Worm (Caenorhabditis elegans): ENCODE data around the gene M70.1.

M70.1 gene

ce11 chrIV:2284462-2285047 is 38.9 kb downstream of the M70.1 start (continued):
- TF ChIP-seq fos-1 (tag; optimal IDR thresholded peaks at IDR 0.05), result no peak
- no peak for TF ChIP-seq efl-1 (optimal IDR thresholded peaks at IDR 0.05)
- peak in 1 of 2 experiments; percentile 52 for TF ChIP-seq efl-1 (GFP tag; optimal IDR thresholded peaks at IDR 0.05 in 1 of 2)
- TF ChIP-seq nhr-84 (tag; optimal IDR thresholded peaks at IDR 0.05), result no peak
- TF ChIP-seq F16B12.6 (tag; optimal IDR thresholded peaks at IDR 0.05), result no peak
- no peak for TF ChIP-seq lin-15B (tag; optimal IDR thresholded peaks at IDR 0.05)
- no peak for TF ChIP-seq vab-15 (tag; optimal IDR thresholded peaks at IDR 0.05)
- peak; percentile 25 for TF ChIP-seq pqm-1 (tag; optimal IDR thresholded peaks at IDR 0.05)
- TF ChIP-seq fkh-4 (tag; optimal IDR thresholded peaks at IDR 0.05; ENCODE audit: borderline replicate concordance), result peak; percentile 59
- TF ChIP-seq alr-1 (tag; optimal IDR thresholded peaks at IDR 0.05; ENCODE audit: borderline replicate concordance), result no peak
- TF ChIP-seq nhr-71 (tag; optimal IDR thresholded peaks at IDR 0.05), result no peak
- TF ChIP-seq mdl-1 (tag; optimal IDR thresholded peaks at IDR 0.05), result no peak
- TF ChIP-seq ceh-82 (tag; optimal IDR thresholded peaks at IDR 0.05), result no peak
- peak; percentile 85 for TF ChIP-seq dsc-1 (tag; optimal IDR thresholded peaks at IDR 0.05)
- TF ChIP-seq unc-86 (tag; optimal IDR thresholded peaks at IDR 0.05), result no peak

- TF ChIP-seq lsy-2 (tag; optimal IDR thresholded peaks at IDR 0.05) (no peak), ama-1 (optimal IDR thresholded peaks at IDR 0.05) (no peak)
Observed at ce11 chrIV:2292119-2292518, 46.5 kb downstream of the M70.1 start.

ce11 chrIV:2296639-2297038 is 51.0 kb downstream of the M70.1 start:
- TF ChIP-seq unc-30 (tag; optimal IDR thresholded peaks at IDR 0.05) (no peak), lir-3 (tag; optimal IDR thresholded peaks at IDR 0.05; ENCODE audit: poor library complexity) (no peak), C04F5.9 (tag; optimal IDR thresholded peaks at IDR 0.05) (no peak), ztf-11 (tag; optimal IDR thresholded peaks at IDR 0.05) (peak in 1 of 2 experiments; percentile 33), ztf-4 (tag; optimal IDR thresholded peaks at IDR 0.05) (no peak)

ce11 chrIV:2298388-2298787 is 52.7 kb downstream of the M70.1 start:
- TF ChIP-seq fos-1 (tag; optimal IDR thresholded peaks at IDR 0.05) (no peak), dsc-1 (tag; optimal IDR thresholded peaks at IDR 0.05) (peak; percentile 62), C16A3.4 (tag; optimal IDR thresholded peaks at IDR 0.05) (no peak), fkh-4 (tag; optimal IDR thresholded peaks at IDR 0.05; ENCODE audit: borderline replicate concordance) (peak; percentile 61)

- TF ChIP-seq F16B12.6 (tag; optimal IDR thresholded peaks at IDR 0.05) (no peak), elt-3 (tag; optimal IDR thresholded peaks at IDR 0.05) (no peak), Y116A8C.19 (tag; optimal IDR thresholded peaks at IDR 0.05; ENCODE audit: borderline replicate concordance) (no peak), vab-15 (tag; optimal IDR thresholded peaks at IDR 0.05) (no peak), unc-130 (tag; optimal IDR thresholded peaks at IDR 0.05) (no peak)
Observed at ce11 chrIV:2300186-2300585, 54.5 kb downstream of the M70.1 start, which contains the start of gene lin-1. TSS of gene lin-1 (minus strand) at chrIV:2300286.
